Worm (Caenorhabditis elegans) whole organism, L4 larva: ENCODE measurements around the gene ced-13.

Source experiments
- D1046.2 ChIP-seq: fragments of 200-800 bp; sonication (Bioruptor generic); IDR thresholded peaks from 2 replicates; pipeline ENCODE4 v1.3.6; 2022; ENCODE audit warnings: missing genetic modification characterization, missing compliant biosample characterization
- T20F7.1 ChIP-seq: fragments of 200-800 bp; sonication (Bioruptor generic); optimal IDR thresholded peaks from 2 replicates; lab custom pipeline; 2018; ENCODE audit warnings: mild to moderate bottlenecking, missing genetic modification characterization, missing compliant biosample characterization
- aha-1 ChIP-seq: fragments of 150-350 bp; peaks from one replicate; lab custom pipeline; 2014; ENCODE audit warnings: missing biosample characterization, missing genetic modification characterization
- ceh-20 ChIP-seq: fragments of 200-800 bp; sonication (Bioruptor generic); IDR thresholded peaks from 2 replicates; pipeline ENCODE4 v1.3.6; 2022; ENCODE audit warnings: missing genetic modification reagents, missing genetic modification characterization, missing compliant biosample characterization
- ceh-32 ChIP-seq: sonication (generic microtip); optimal IDR thresholded peaks from 2 replicates; lab custom pipeline; 2016; ENCODE audit warnings: mild to moderate bottlenecking, missing genetic modification characterization, missing compliant biosample characterization; ENCODE audit not compliant: poor library complexity
- ceh-44 ChIP-seq: fragments of 200-800 bp; sonication (Bioruptor generic); IDR thresholded peaks from 2 replicates; pipeline ENCODE4 v1.3.6; 2022; ENCODE audit warnings: missing genetic modification reagents, missing genetic modification characterization, missing compliant biosample characterization
- ceh-62 ChIP-seq: sonication (generic microtip); optimal IDR thresholded peaks from 2 replicates; lab custom pipeline; 2017; ENCODE audit warnings: missing biosample characterization, missing genetic modification characterization
- cey-2 ChIP-seq: sonication (generic microtip); optimal IDR thresholded peaks from 3 replicates; lab custom pipeline; 2017; ENCODE audit warnings: missing genetic modification characterization, mild to moderate bottlenecking, missing compliant biosample characterization, antibody characterized with exemption, borderline replicate concordance; ENCODE audit not compliant: insufficient read depth
- ctbp-1 ChIP-seq: fragments of 200-800 bp; sonication (Bioruptor generic); IDR thresholded peaks from 2 replicates; pipeline ENCODE4 v1.3.6; 2022; ENCODE audit warnings: missing genetic modification reagents, missing genetic modification characterization, missing compliant biosample characterization
- daf-16 ChIP-seq, 3 experiments: sonication (generic microtip); optimal IDR thresholded peaks; 2 replicates each; lab custom pipeline; 2016 to 2017; ENCODE audit warnings: missing genetic modification characterization in 3 of 3, missing genetic modification reagents in 3 of 3, mild to moderate bottlenecking in 2 of 3, missing compliant biosample characterization in 2 of 3, missing biosample characterization in 1 of 3, moderate library complexity in 1 of 3
- daf-8 ChIP-seq: fragments of 200-800 bp; sonication (Bioruptor generic); IDR thresholded peaks from 2 replicates; pipeline ENCODE4 v1.3.6; 2022; ENCODE audit warnings: missing genetic modification characterization, missing compliant biosample characterization
- fkh-10 ChIP-seq: fragments of 150-350 bp; optimal IDR thresholded peaks from 2 replicates; lab custom pipeline; 2014; ENCODE audit warnings: missing biosample characterization, missing genetic modification reagents, missing genetic modification characterization
- gei-8 ChIP-seq: fragments of 200-800 bp; sonication (Bioruptor generic); optimal IDR thresholded peaks from 2 replicates; lab custom pipeline; 2018; ENCODE audit warnings: mild to moderate bottlenecking, missing genetic modification characterization, missing compliant biosample characterization
- hif-1 ChIP-seq, 2 experiments: sonication (generic microtip); optimal IDR thresholded peaks; 2 replicates each; lab custom pipeline; 2016 to 2017; ENCODE audit warnings: missing compliant biosample characterization in 2 of 2, missing genetic modification characterization in 2 of 2, missing genetic modification reagents in 2 of 2, missing genotype in 2 of 2, mild to moderate bottlenecking in 1 of 2
- hlh-11 ChIP-seq: fragments of 200-800 bp; sonication (Bioruptor generic); optimal IDR thresholded peaks from 2 replicates; lab custom pipeline; 2018; ENCODE audit warnings: mild to moderate bottlenecking, missing genetic modification characterization, missing compliant biosample characterization
- hlh-30 ChIP-seq: sonication (generic microtip); optimal IDR thresholded peaks from 2 replicates; lab custom pipeline; 2017; ENCODE audit warnings: antibody characterized with exemption, mild to moderate bottlenecking, missing genetic modification characterization, missing compliant biosample characterization; ENCODE audit not compliant: insufficient read depth
- jun-1 ChIP-seq: fragments of 150-350 bp; optimal IDR thresholded peaks from 2 replicates; lab custom pipeline; 2014; ENCODE audit warnings: missing biosample characterization, missing genetic modification reagents, missing genetic modification characterization
- lim-7 ChIP-seq: fragments of 200-800 bp; sonication (Bioruptor generic); IDR thresholded peaks from 2 replicates; pipeline ENCODE4 v1.3.6; 2022; ENCODE audit warnings: missing genetic modification characterization, missing compliant biosample characterization
- lin-1 ChIP-seq: fragments of 200-800 bp; sonication (Bioruptor generic); IDR thresholded peaks from 2 replicates; pipeline ENCODE4 v1.3.6; 2022; ENCODE audit warnings: missing genetic modification reagents, missing genetic modification characterization, missing compliant biosample characterization
- lin-13 ChIP-seq: fragments of 150-350 bp; optimal IDR thresholded peaks from 2 replicates; lab custom pipeline; 2014; ENCODE audit warnings: missing biosample characterization, missing genetic modification reagents, missing genetic modification characterization
- lin-15B ChIP-seq: fragments of 150-350 bp; sonication (generic microtip); optimal IDR thresholded peaks from 3 replicates; lab custom pipeline; 2014; ENCODE audit warnings: missing biosample characterization, missing genetic modification characterization
- lsy-2 ChIP-seq, 2 experiments: fragments of 150-350 bp in 1 of 2; sonication (generic microtip) in 1 of 2; optimal IDR thresholded peaks; 2 replicates each; lab custom pipeline; 2014 to 2017; ENCODE audit warnings: missing biosample characterization in 2 of 2, missing genetic modification characterization in 2 of 2
- mdl-1 ChIP-seq, 2 experiments: fragments of 150-350 bp in 1 of 2; sonication (generic microtip) in 1 of 2; optimal IDR thresholded peaks; 2 replicates each; lab custom pipeline; 2014 to 2017; ENCODE audit warnings: missing biosample characterization in 2 of 2, missing genetic modification characterization in 2 of 2
- mep-1 ChIP-seq: fragments of 150-350 bp; sonication (generic microtip); optimal IDR thresholded peaks from 3 replicates; lab custom pipeline; 2014; ENCODE audit warnings: missing biosample characterization, missing genetic modification characterization
- mes-2 ChIP-seq: sonication (generic microtip); optimal IDR thresholded peaks from 2 replicates; lab custom pipeline; 2016; ENCODE audit warnings: missing genotype, mild to moderate bottlenecking, missing genetic modification characterization, missing compliant biosample characterization; ENCODE audit not compliant: poor library complexity, severe bottlenecking
- mxl-3 ChIP-seq: fragments of 200-800 bp; sonication (Bioruptor generic); optimal IDR thresholded peaks from 2 replicates; lab custom pipeline; 2018; ENCODE audit warnings: mild to moderate bottlenecking, missing genetic modification characterization, missing compliant biosample characterization
- nhr-11 ChIP-seq: fragments of 150-350 bp; optimal IDR thresholded peaks from 2 replicates; lab custom pipeline; 2014; ENCODE audit warnings: missing biosample characterization, missing genetic modification characterization
- nhr-25 ChIP-seq: sonication (generic microtip); optimal IDR thresholded peaks from 2 replicates; lab custom pipeline; 2017; ENCODE audit warnings: missing genetic modification characterization, mild to moderate bottlenecking, missing compliant biosample characterization, antibody characterized with exemption, moderate library complexity, borderline replicate concordance; ENCODE audit not compliant: insufficient read depth
- nhr-28 ChIP-seq: fragments of 150-350 bp; optimal IDR thresholded peaks from 2 replicates; lab custom pipeline; 2014; ENCODE audit warnings: missing biosample characterization, missing genetic modification characterization
- nhr-41 ChIP-seq: fragments of 200-800 bp; sonication (Bioruptor generic); IDR thresholded peaks from 2 replicates; pipeline ENCODE4 v1.3.6; 2022; ENCODE audit warnings: missing genetic modification reagents, missing genetic modification characterization, missing compliant biosample characterization
- nhr-48 ChIP-seq: sonication (generic microtip); optimal IDR thresholded peaks from 2 replicates; lab custom pipeline; 2016; ENCODE audit warnings: mild to moderate bottlenecking, missing genetic modification characterization, missing compliant biosample characterization
- saeg-2 ChIP-seq: fragments of 200-800 bp; sonication (Bioruptor generic); IDR thresholded peaks from 2 replicates; pipeline ENCODE4 v1.3.6; 2022; ENCODE audit warnings: missing genetic modification reagents, missing genetic modification characterization, missing compliant biosample characterization
- set-16 ChIP-seq: fragments of 200-800 bp; sonication (Bioruptor generic); IDR thresholded peaks from 2 replicates; pipeline ENCODE4 v1.3.6; 2022; ENCODE audit warnings: missing genetic modification reagents, missing genetic modification characterization, missing compliant biosample characterization
- snpc-1.2 ChIP-seq: fragments of 200-800 bp; sonication (Bioruptor generic); IDR thresholded peaks from 2 replicates; pipeline ENCODE4 v1.3.6; 2022; ENCODE audit warnings: missing genetic modification reagents, missing genetic modification characterization, missing compliant biosample characterization
- snpc-4 ChIP-seq: fragments of 150-350 bp; optimal IDR thresholded peaks from 2 replicates; lab custom pipeline; 2014; ENCODE audit warnings: missing biosample characterization, missing genetic modification characterization
- spr-1 ChIP-seq: sonication (generic microtip); optimal IDR thresholded peaks from 2 replicates; lab custom pipeline; 2016; ENCODE audit warnings: mild to moderate bottlenecking, missing genetic modification characterization, missing compliant biosample characterization
- unc-130 ChIP-seq: sonication (generic microtip); optimal IDR thresholded peaks from 2 replicates; lab custom pipeline; 2016; ENCODE audit warnings: missing genetic modification reagents, missing genetic modification characterization, missing compliant biosample characterization
- unc-62 ChIP-seq, 3 experiments: fragments of 150-350 bp in 1 of 3; sonication (generic microtip); optimal IDR thresholded peaks in 2 of 3; peaks in 1 of 3; 1 replicate in 1 of 3; 2 replicates in 2 of 3; lab custom pipeline; 2014 to 2017; ENCODE audit warnings: missing biosample characterization in 3 of 3, missing genetic modification characterization in 3 of 3, missing genetic modification reagents in 3 of 3, missing genotype in 1 of 3
- zfp-2 ChIP-seq: sonication (generic microtip); optimal IDR thresholded peaks from 2 replicates; lab custom pipeline; 2016; ENCODE audit warnings: mild to moderate bottlenecking, missing genetic modification characterization, missing compliant biosample characterization
- zip-2 ChIP-seq: fragments of 150-350 bp; optimal IDR thresholded peaks from 2 replicates; lab custom pipeline; 2014; ENCODE audit warnings: missing biosample characterization, missing genetic modification characterization

Gene ced-13

DNA sequence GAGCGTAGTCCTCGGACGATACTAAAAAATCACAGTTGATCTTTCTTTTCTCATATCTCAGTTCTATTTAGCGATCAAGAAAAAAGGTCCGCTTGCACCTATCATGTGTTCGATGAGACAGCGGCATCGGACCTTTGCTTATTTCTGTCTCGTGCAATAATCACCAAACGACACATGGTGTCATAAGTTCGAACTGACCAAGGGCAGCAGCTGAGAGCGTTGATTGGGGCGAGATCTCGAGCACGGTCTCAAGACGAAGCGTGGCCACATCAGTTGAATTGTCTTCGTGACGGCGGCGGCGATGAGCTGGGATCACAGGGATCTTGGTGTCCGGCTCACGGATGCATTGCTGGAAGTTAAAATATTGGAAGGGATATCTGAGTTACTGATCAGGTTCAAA is 36.7 kb downstream of the ced-13 start:
- TF ChIP-seq lin-1 (GFP tag; lab: Robert Waterston, UW): no peak
- TF ChIP-seq lsy-2 (tag; optimal IDR thresholded peaks at IDR 0.05; lab: Kevin White, UChicago): no peak
- TF ChIP-seq ceh-20 (GFP tag; lab: Robert Waterston, UW): 0 out of 2 replicates have a peak, but pooled peaks have one; percentile 42
- no peak for TF ChIP-seq saeg-2 (GFP tag; lab: Robert Waterston, UW)
- TF ChIP-seq hlh-30 (tag; lab: Kevin White, UChicago): peak; percentile 55
- TF ChIP-seq D1046.2 (GFP tag; lab: Robert Waterston, UW): 0 out of 2 replicates have a peak, but pooled peaks have one; percentile 55

DNA sequence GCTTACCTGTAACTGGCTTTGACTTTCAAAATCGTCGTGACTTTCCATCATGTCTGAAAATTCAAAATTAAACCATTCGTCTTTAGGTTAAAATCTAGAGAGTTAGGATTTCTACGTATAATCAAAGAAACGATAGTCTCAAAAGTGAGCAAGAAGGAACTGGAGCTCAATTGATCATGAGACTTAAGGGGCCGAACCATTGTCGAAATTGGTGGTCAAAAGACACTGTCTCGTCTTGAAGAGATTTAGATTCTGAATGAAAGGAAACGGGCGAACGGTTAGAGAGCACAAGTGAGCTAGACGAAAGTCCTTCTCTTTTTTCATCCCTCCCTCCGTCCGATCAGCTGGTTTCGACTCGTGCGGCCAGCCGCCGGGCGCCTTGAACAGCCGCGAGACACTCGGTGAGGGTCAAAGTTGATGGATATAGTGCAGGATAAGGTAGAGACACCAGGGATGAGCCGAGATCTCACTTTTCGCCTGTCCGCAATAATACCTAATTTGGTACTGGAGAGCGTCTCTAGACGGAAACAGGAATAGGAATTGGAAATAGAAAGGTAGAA is 38.2 kb downstream of the ced-13 start, which contains the start of gene M60.7:
Gene M60.7, minus strand, starts transcription at position 51 of the 560 bp plus-strand sequence.
- TF ChIP-seq set-16 (GFP tag; lab: Robert Waterston, UW) (peak; percentile 61; the same call in 1 of the 2 replicates), zip-2 (no peak), saeg-2 (GFP tag; lab: Robert Waterston, UW) (no peak), hlh-11 (tag; lab: Kevin White, UChicago) (peak; percentile 52), ceh-44 (no peak), lim-7 (GFP tag; lab: Robert Waterston, UW) (no peak), unc-62 (GFP tag; optimal IDR thresholded peaks at IDR 0.05 in 1 of 2; lab: Kevin White, UChicago) (peak in 1 of 2 experiments; percentile 80), unc-62 (tag; optimal IDR thresholded peaks at IDR 0.05; lab: Kevin White, UChicago) (no peak), lin-13 (GFP tag; lab: Kevin White, UChicago) (no peak), lsy-2 (tag; optimal IDR thresholded peaks at IDR 0.05; lab: Kevin White, UChicago) (no peak)

DNA sequence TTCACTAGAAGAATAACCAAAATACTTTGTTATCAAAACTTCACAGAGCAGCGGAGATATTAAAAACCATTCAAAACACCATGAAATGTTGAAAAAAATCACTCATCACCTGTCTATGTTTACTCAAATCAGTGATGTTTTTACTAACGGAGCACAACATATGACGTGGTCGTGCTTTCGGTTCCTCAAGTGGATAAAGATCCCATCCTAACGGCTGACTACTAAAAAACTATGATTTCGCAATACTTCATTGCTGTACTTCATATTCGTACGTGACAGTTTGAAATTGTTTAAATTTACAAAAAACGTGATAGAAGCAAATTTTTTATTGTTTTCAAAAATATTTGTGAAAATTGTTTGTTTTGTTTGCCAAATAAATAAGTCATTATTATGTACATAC is 41.8 kb downstream of the ced-13 start:
- TF ChIP-seq hlh-30 (tag; lab: Kevin White, UChicago) (peak; percentile 44), hif-1 (tag; optimal IDR thresholded peaks at IDR 0.05; lab: Kevin White, UChicago) (peak in 1 of 2 experiments; percentile 95), daf-16 (GFP tag; optimal IDR thresholded peaks at IDR 0.05; lab: Kevin White, UChicago) (peak in 1 of 2 experiments; percentile 94), daf-16 (tag; optimal IDR thresholded peaks at IDR 0.05; lab: Kevin White, UChicago) (no peak), unc-130 (GFP tag; lab: Kevin White, UChicago) (no peak)

DNA sequence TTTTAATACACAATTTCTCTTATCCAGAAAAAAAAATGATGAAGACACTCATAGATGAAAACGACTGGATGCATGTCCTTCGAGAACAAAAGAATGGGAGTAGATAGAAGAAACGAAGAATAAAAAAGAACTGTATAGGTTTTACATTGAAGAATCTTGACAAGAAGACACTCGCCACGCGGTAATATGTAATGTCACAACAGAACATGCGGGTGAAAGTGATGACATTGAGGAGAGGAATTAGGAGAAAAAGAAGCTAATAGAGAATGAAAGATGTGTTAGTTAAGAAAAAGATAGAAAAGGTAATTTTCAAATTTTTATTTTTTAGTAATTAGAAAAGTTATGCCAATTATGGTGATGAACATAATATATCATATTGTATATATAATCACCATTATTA is 44.0 kb downstream of the ced-13 start:
- TF ChIP-seq mxl-3 (GFP tag; lab: Kevin White, UChicago) (peak; percentile 48), spr-1 (tag; lab: Kevin White, UChicago) (no peak), snpc-4 (tag; lab: Kevin White, UChicago) (no peak), unc-130 (GFP tag; lab: Kevin White, UChicago) (no peak), hlh-30 (tag; lab: Kevin White, UChicago) (peak; percentile 70), daf-8 (GFP tag; lab: Robert Waterston, UW) (no peak), gei-8 (no peak), mdl-1 (tag; optimal IDR thresholded peaks at IDR 0.05; lab: Kevin White, UChicago) (peak in 1 of 2 experiments; percentile 31), nhr-28 (tag; lab: Kevin White, UChicago) (peak; percentile 22), cey-2 (tag; lab: Kevin White, UChicago) (no peak), lin-1 (GFP tag; lab: Robert Waterston, UW) (no peak), saeg-2 (GFP tag; lab: Robert Waterston, UW) (no peak), nhr-25 (tag; lab: Kevin White, UChicago) (peak; percentile 49)
- TF ChIP-seq, all 104 proteins: peak for 5

DNA sequence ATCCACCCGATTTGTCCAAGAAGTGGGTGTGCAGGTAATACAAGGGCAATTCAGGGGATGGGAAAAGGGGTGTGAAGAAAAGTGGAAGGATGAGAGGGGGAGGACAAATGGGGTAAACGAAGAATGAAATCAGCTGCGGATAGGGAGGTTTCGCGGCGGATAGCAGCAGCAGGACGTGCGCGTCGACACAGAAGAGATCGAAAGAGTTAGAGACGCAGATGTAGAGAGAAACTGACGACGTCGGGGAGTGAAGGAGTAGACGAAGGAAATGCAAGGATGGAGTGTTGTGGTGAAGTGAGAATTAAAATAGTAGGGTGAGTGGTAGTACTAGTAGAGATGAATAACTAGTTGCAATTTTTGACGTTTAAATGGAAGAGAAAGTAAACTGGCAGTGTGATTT is 47.2 kb downstream of the ced-13 start, which contains the start of gene M60.6:
Gene M60.6, minus strand, starts transcription at position 166 of the 400 bp plus-strand sequence.
- no peak for TF ChIP-seq nhr-48 (tag; lab: Kevin White, UChicago)
- no peak for TF ChIP-seq zfp-2 (tag; lab: Kevin White, UChicago)
- no peak for TF ChIP-seq nhr-11
- no peak for TF ChIP-seq jun-1 (tag; lab: Kevin White, UChicago)
- TF ChIP-seq aha-1: no peak
- peak; percentile 6 for TF ChIP-seq fkh-10 (GFP tag; lab: Kevin White, UChicago)
- TF ChIP-seq mes-2 (tag; lab: Kevin White, UChicago): peak; percentile 9
- TF ChIP-seq T20F7.1 (GFP tag; lab: Kevin White, UChicago): no peak
- TF ChIP-seq nhr-41 (GFP tag; lab: Robert Waterston, UW): no peak
- no peak for TF ChIP-seq ceh-62 (tag; lab: Kevin White, UChicago)
- peak; percentile 10 for TF ChIP-seq mep-1
- peak; percentile 58; the same call in 1 of the 2 replicates for TF ChIP-seq ctbp-1 (GFP tag; lab: Robert Waterston, UW)
- TF ChIP-seq nhr-28 (tag; lab: Kevin White, UChicago): peak; percentile 7
- no peak for TF ChIP-seq lin-15B (tag; lab: Kevin White, UChicago)
- TF ChIP-seq ceh-32 (tag; lab: Kevin White, UChicago): no peak
- TF ChIP-seq snpc-1.2 (GFP tag; lab: Robert Waterston, UW): no peak
